Fruit fly (Drosophila melanogaster): Measurements from ENCODE around the gene CG32687.

DNA sequence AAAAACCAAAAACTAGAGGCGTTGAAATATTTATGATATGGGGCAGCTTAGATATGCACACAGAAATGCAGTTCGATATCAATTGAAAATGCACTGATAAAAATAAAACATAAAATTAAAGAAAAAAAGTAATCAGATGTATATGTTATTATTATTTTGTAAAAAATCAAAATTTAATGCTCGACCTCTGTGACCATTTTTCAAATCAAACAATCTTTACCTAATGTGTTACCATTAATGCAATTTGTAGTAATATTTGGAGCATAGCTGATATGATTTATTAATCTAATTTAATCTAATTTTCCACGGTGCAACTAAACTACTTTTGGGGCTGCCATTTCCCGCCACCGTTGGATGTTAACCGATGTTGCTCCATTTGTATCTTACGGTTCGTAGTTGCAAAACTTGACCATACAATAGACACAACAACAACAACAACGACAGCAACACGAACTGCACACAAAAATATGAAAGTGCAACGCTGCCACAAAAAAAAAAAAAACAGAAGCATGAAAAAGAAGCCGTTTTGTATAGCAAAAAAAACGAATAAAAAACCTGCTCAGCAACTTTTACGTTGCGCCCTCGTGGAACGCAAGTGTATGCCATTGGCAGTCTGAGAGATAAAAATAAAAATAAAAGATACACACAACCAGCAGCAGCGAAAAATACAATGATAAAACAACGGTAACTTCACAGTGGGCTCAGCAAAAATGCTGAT, 49.1 kb upstream of the CG32687 start:
- TF ChIP-seq CG12605 (GFP tag; IDR thresholded peaks at IDR 0.05) (peak; percentile 67), CG34367 (tag; optimal IDR thresholded peaks at IDR 0.05) (no peak), Snoo (tag; optimal IDR thresholded peaks at IDR 0.05) (no peak), CG10348 (GFP tag; IDR thresholded peaks at IDR 0.05) (no peak), CG14655 (GFP tag; optimal IDR thresholded peaks at IDR 0.05) (peak; percentile 2), EcR (GFP tag; optimal IDR thresholded peaks at IDR 0.05) (peak; percentile 23), CG17806 (tag; optimal IDR thresholded peaks at IDR 0.05) (no peak), CG8301 (tag; optimal IDR thresholded peaks at IDR 0.05) (no peak)

All from whole organism, pupa.